Fruit fly (Drosophila melanogaster) whole organism, embryonic: ENCODE data around the gene CG32280.
A peak's percentile ranks its signal among the peaks of the same experiment; 100 is the strongest.

ENCODE experiments used
- B-H1 ChIP-seq: fragments of 200-800 bp; sonication (Bioruptor generic); IDR thresholded peaks from 3 replicates; pipeline ENCODE4 v1.3.6; 2022; ENCODE audit warnings: missing biosample characterization, missing genetic modification characterization
- BEAF-32 ChIP-seq: fragments of 200-800 bp; sonication (Bioruptor generic); optimal IDR thresholded peaks from 3 replicates; lab custom pipeline; 2017; ENCODE audit warnings: missing biosample characterization, missing genetic modification characterization, mild to moderate bottlenecking, moderate library complexity, missing genetic modification reagents
- BtbVII ChIP-seq: fragments of 200-800 bp; sonication (Bioruptor generic); optimal IDR thresholded peaks from 3 replicates; lab custom pipeline; 2017; ENCODE audit warnings: missing biosample characterization, mild to moderate bottlenecking, missing genetic modification characterization
- CG10209 ChIP-seq: fragments of 200-800 bp; sonication (Bioruptor generic); optimal IDR thresholded peaks from 3 replicates; lab custom pipeline; 2017; ENCODE audit warnings: missing biosample characterization, mild to moderate bottlenecking, missing genetic modification characterization, missing genetic modification reagents
- CG10654 ChIP-seq: fragments of 200-800 bp; sonication (Bioruptor generic); optimal IDR thresholded peaks from 2 replicates; lab custom pipeline; 2016; ENCODE audit warnings: missing biosample characterization, missing genetic modification characterization
- CG11398 ChIP-seq: fragments of 200-800 bp; sonication (Bioruptor generic); optimal IDR thresholded peaks from 2 replicates; lab custom pipeline; 2016; ENCODE audit warnings: missing biosample characterization, missing genetic modification characterization
- CG12744 ChIP-seq: fragments of 200-800 bp; sonication (Bioruptor generic); optimal IDR thresholded peaks from 2 replicates; lab custom pipeline; 2016; ENCODE audit warnings: missing biosample characterization, missing genetic modification characterization
- CG14710 ChIP-seq: fragments of 200-800 bp; sonication (Bioruptor generic); optimal IDR thresholded peaks from 3 replicates; lab custom pipeline; 2019; ENCODE audit warnings: missing biosample characterization, mild to moderate bottlenecking, missing genetic modification characterization, moderate library complexity
- CG15696 ChIP-seq: fragments of 200-800 bp; sonication (Bioruptor generic); optimal IDR thresholded peaks from 2 replicates; lab custom pipeline; 2019; ENCODE audit warnings: missing biosample characterization, mild to moderate bottlenecking, missing genetic modification characterization, moderate library complexity
- CG17328 ChIP-seq: fragments of 200-800 bp; sonication (Bioruptor generic); IDR thresholded peaks from 2 replicates; pipeline ENCODE4 v1.3.6; 2022; ENCODE audit warnings: missing biosample characterization, missing genetic modification characterization
- CG17361 ChIP-seq: fragments of 200-800 bp; sonication (Bioruptor generic); IDR thresholded peaks from 3 replicates; pipeline ENCODE4 v1.3.6; 2022; ENCODE audit warnings: missing biosample characterization, missing genetic modification characterization
- CG17829 ChIP-seq: fragments of 200-800 bp; optimal IDR thresholded peaks from 2 replicates; lab custom pipeline; 2019; ENCODE audit warnings: missing biosample characterization, mild to moderate bottlenecking, missing genetic modification characterization, moderate library complexity
- CG18599 ChIP-seq: fragments of 200-800 bp; sonication (Bioruptor generic); optimal IDR thresholded peaks from 3 replicates; lab custom pipeline; 2017; ENCODE audit warnings: missing biosample characterization, missing genetic modification characterization, mild to moderate bottlenecking, moderate library complexity, missing genetic modification reagents
- CG3995 ChIP-seq: fragments of 200-800 bp; sonication (Bioruptor generic); optimal IDR thresholded peaks from 3 replicates; lab custom pipeline; 2016; ENCODE audit warnings: missing biosample characterization, missing genetic modification characterization
- CG4424 ChIP-seq: fragments of 200-800 bp; sonication (Bioruptor generic); optimal IDR thresholded peaks from 3 replicates; lab custom pipeline; 2016; ENCODE audit warnings: missing biosample characterization, missing genetic modification characterization
- CG6272 ChIP-seq: fragments of 200-800 bp; sonication (Bioruptor generic); IDR thresholded peaks from 2 replicates; pipeline ENCODE4 v1.3.6; 2022; ENCODE audit warnings: missing biosample characterization, missing genetic modification characterization
- CG8359 ChIP-seq: fragments of 200-800 bp; sonication (Bioruptor generic); optimal IDR thresholded peaks from 2 replicates; lab custom pipeline; 2017; ENCODE audit warnings: missing biosample characterization, mild to moderate bottlenecking, missing genetic modification characterization, borderline replicate concordance
- CG9215 ChIP-seq: fragments of 200-800 bp; sonication (Bioruptor generic); IDR thresholded peaks from 2 replicates; pipeline ENCODE4 v1.3.6; 2022; ENCODE audit warnings: missing biosample characterization, missing genetic modification characterization
- Fer1 ChIP-seq: fragments of 200-800 bp; sonication (Bioruptor generic); optimal IDR thresholded peaks from 2 replicates; lab custom pipeline; 2017; ENCODE audit warnings: missing biosample characterization, mild to moderate bottlenecking, missing genetic modification characterization
- Gug ChIP-seq: fragments of 200-800 bp; sonication (Bioruptor generic); IDR thresholded peaks from 4 replicates; pipeline ENCODE4 v1.3.6; 2022; ENCODE audit warnings: missing biosample characterization, missing genetic modification characterization
- H2.0 ChIP-seq: fragments of 200-800 bp; sonication (Bioruptor generic); IDR thresholded peaks from 2 replicates; pipeline ENCODE4 v1.3.6; 2022; ENCODE audit warnings: missing biosample characterization, missing genetic modification characterization
- Hsf ChIP-seq: fragments of 200-800 bp; sonication (Bioruptor generic); optimal IDR thresholded peaks from 3 replicates; lab custom pipeline; 2016; ENCODE audit warnings: missing biosample characterization, missing genetic modification characterization
- MBD-R2 ChIP-seq: fragments of 200-800 bp; sonication (Bioruptor generic); IDR thresholded peaks from 2 replicates; pipeline ENCODE4 v1.3.6; 2022; ENCODE audit warnings: missing biosample characterization, missing genetic modification characterization
- MESR4 ChIP-seq: fragments of 200-800 bp; sonication (Bioruptor generic); optimal IDR thresholded peaks from 2 replicates; lab custom pipeline; 2018; ENCODE audit warnings: missing biosample characterization, mild to moderate bottlenecking, missing genetic modification characterization, moderate library complexity
- MTF-1 ChIP-seq: fragments of 200-800 bp; sonication (Bioruptor generic); optimal IDR thresholded peaks from 2 replicates; lab custom pipeline; 2018; ENCODE audit warnings: missing biosample characterization, mild to moderate bottlenecking, missing genetic modification characterization, borderline replicate concordance
- Max ChIP-seq: fragments of 200-800 bp; sonication (Bioruptor generic); optimal IDR thresholded peaks from 2 replicates; lab custom pipeline; 2016; ENCODE audit warnings: missing biosample characterization, mild to moderate bottlenecking, missing genetic modification characterization
- Med ChIP-seq: fragments of 200-800 bp; sonication (Bioruptor generic); peaks from one replicate; lab custom pipeline; 2016; ENCODE audit warnings: missing biosample characterization, missing genetic modification characterization, mild to moderate bottlenecking, inconsistent platforms, moderate library complexity
- Myb ChIP-seq: fragments of 200-800 bp; sonication (Bioruptor generic); optimal IDR thresholded peaks from 2 replicates; lab custom pipeline; 2016; ENCODE audit warnings: missing biosample characterization, missing genetic modification characterization
- Ravus ChIP-seq: fragments of 200-800 bp; sonication (Bioruptor generic); IDR thresholded peaks from 2 replicates; pipeline ENCODE4 v1.3.6; 2022; ENCODE audit warnings: missing biosample characterization, missing genetic modification characterization
- Sin3A ChIP-seq: fragments of >200 bp; optimal IDR thresholded peaks from 2 replicates; lab custom pipeline; 2018
- YL-1 ChIP-seq: fragments of 200-800 bp; sonication (Bioruptor generic); optimal IDR thresholded peaks from 3 replicates; lab custom pipeline; 2017; ENCODE audit warnings: missing biosample characterization, mild to moderate bottlenecking, missing genetic modification characterization
- cato ChIP-seq: fragments of 200-800 bp; sonication (Bioruptor generic); optimal IDR thresholded peaks from 2 replicates; lab custom pipeline; 2016; ENCODE audit warnings: missing biosample characterization, missing genetic modification characterization, borderline replicate concordance
- gfzf ChIP-seq: fragments of 200-800 bp; sonication (Bioruptor generic); optimal IDR thresholded peaks from 2 replicates; lab custom pipeline; 2016; ENCODE audit warnings: missing biosample characterization, mild to moderate bottlenecking, missing genetic modification characterization, moderate library complexity
- ken ChIP-seq: fragments of 200-800 bp; sonication (Bioruptor generic); IDR thresholded peaks from 3 replicates; pipeline ENCODE4 v1.3.6; 2022; ENCODE audit warnings: missing biosample characterization, missing genetic modification characterization
- lbe ChIP-seq: fragments of 200-800 bp; sonication (Bioruptor generic); optimal IDR thresholded peaks from 2 replicates; lab custom pipeline; 2016; ENCODE audit warnings: missing biosample characterization, mild to moderate bottlenecking, missing genetic modification characterization
- luna ChIP-seq: fragments of 200-800 bp; sonication (Bioruptor generic); optimal IDR thresholded peaks from 2 replicates; lab custom pipeline; 2016; ENCODE audit warnings: missing biosample characterization, missing genetic modification characterization
- nmo ChIP-seq: fragments of 200-800 bp; sonication (Bioruptor generic); optimal IDR thresholded peaks from 2 replicates; lab custom pipeline; 2018; ENCODE audit warnings: missing biosample characterization, mild to moderate bottlenecking, missing genetic modification characterization, moderate library complexity
- pzg ChIP-seq: fragments of 200-800 bp; sonication (Bioruptor generic); optimal IDR thresholded peaks from 3 replicates; lab custom pipeline; 2018; ENCODE audit warnings: missing biosample characterization, mild to moderate bottlenecking, missing genetic modification characterization, moderate library complexity
- ro ChIP-seq: fragments of 200-800 bp; sonication (Bioruptor generic); IDR thresholded peaks from 2 replicates; pipeline ENCODE4 v1.3.6; 2022; ENCODE audit warnings: missing biosample characterization, missing genetic modification characterization
- salm ChIP-seq: fragments of 200-800 bp; sonication (Bioruptor generic); optimal IDR thresholded peaks from 2 replicates; lab custom pipeline; 2018; ENCODE audit warnings: missing biosample characterization, mild to moderate bottlenecking, missing genetic modification characterization
- tio ChIP-seq: fragments of 200-800 bp; sonication (Bioruptor generic); optimal IDR thresholded peaks from 2 replicates; lab custom pipeline; 2017; ENCODE audit warnings: missing biosample characterization, missing genetic modification characterization, inconsistent platforms
- vnd ChIP-seq: fragments of 200-800 bp; sonication (Bioruptor generic); IDR thresholded peaks from 3 replicates; pipeline ENCODE4 v1.3.6; 2022; ENCODE audit warnings: missing biosample characterization, missing genetic modification characterization; ENCODE audit not compliant: partially characterized antibody

The CG32280 gene

dm6 chr3L:3169107-3169506, 4.1 kb downstream of the CG32280 start, which contains the start of the genes CG32278 and CG32281 (continued):
- TF ChIP-seq YL-1 (GFP tag; lab: Kevin White, UChicago): peak; percentile 40
- TF ChIP-seq B-H1 (GFP tag; lab: Robert Waterston, UW): no peak
- no peak for TF ChIP-seq BtbVII (GFP tag; lab: Kevin White, UChicago)
- no peak for TF ChIP-seq Med (GFP tag; lab: Kevin White, UChicago)
- TF ChIP-seq nmo (GFP tag; lab: Kevin White, UChicago): no peak
- TF ChIP-seq CG15696 (tag; lab: Kevin White, UChicago): no peak
- peak; percentile 19; the same call in 1 of the 2 replicates for TF ChIP-seq MBD-R2 (GFP tag; lab: Robert Waterston, UW)
- TF ChIP-seq Max (GFP tag; lab: Kevin White, UChicago): peak; percentile 9
- TF ChIP-seq Ravus (GFP tag; lab: Robert Waterston, UW): no peak
- no peak for TF ChIP-seq salm (tag; lab: Kevin White, UChicago)
- TF ChIP-seq vnd (GFP tag; lab: Robert Waterston, UW): no peak
- TF ChIP-seq Gug (GFP tag; lab: Robert Waterston, UW): no peak
- TF ChIP-seq CG17829 (tag; lab: Kevin White, UChicago): no peak
- peak; percentile 54 for TF ChIP-seq gfzf (GFP tag; lab: Kevin White, UChicago)
- TF ChIP-seq BEAF-32: peak; percentile 11
- no peak for TF ChIP-seq ken
- no peak for TF ChIP-seq lbe (GFP tag; lab: Kevin White, UChicago)
- TF ChIP-seq MESR4 (GFP tag; lab: Kevin White, UChicago): peak; percentile 47
- TF ChIP-seq CG10209 (GFP tag; lab: Kevin White, UChicago): no peak
- TF ChIP-seq CG10654 (GFP tag; lab: Kevin White, UChicago): no peak
- no peak for TF ChIP-seq CG8359 (GFP tag; lab: Kevin White, UChicago)
- TF ChIP-seq Hsf (GFP tag; lab: Kevin White, UChicago): no peak
- TF ChIP-seq tio (GFP tag; lab: Kevin White, UChicago): no peak
- no peak for TF ChIP-seq cato
- TF ChIP-seq CG3995: peak; percentile 67
- no peak for TF ChIP-seq CG18599 (GFP tag; lab: Kevin White, UChicago)
- no peak for TF ChIP-seq H2.0 (GFP tag; lab: Robert Waterston, UW)
- no peak for TF ChIP-seq CG17361 (GFP tag; lab: Robert Waterston, UW)
- no peak for TF ChIP-seq Fer1 (GFP tag; lab: Kevin White, UChicago)
- peak; percentile 7 for TF ChIP-seq Myb (GFP tag; lab: Kevin White, UChicago)
- peak; percentile 18 for TF ChIP-seq CG14710 (tag; lab: Kevin White, UChicago)
- TF ChIP-seq luna (GFP tag; lab: Kevin White, UChicago): no peak
- no peak for TF ChIP-seq CG12744
- peak; percentile 9 for TF ChIP-seq pzg (GFP tag; lab: Kevin White, UChicago)
- TF ChIP-seq Sin3A (lab: Kevin White, UChicago): no peak
- no peak for TF ChIP-seq CG4424 (GFP tag; lab: Kevin White, UChicago)
- no peak for TF ChIP-seq CG17328
- TF ChIP-seq CG6272 (GFP tag; lab: Robert Waterston, UW): no peak
- TF ChIP-seq MTF-1 (GFP tag; lab: Kevin White, UChicago): no peak
- TF ChIP-seq CG9215 (GFP tag; lab: Robert Waterston, UW): no peak
- TF ChIP-seq CG11398 (GFP tag; lab: Kevin White, UChicago): no peak
- TF ChIP-seq ro (GFP tag; lab: Robert Waterston, UW): no peak
